Worm (Caenorhabditis elegans) whole organism, young adult: ENCODE results near the gene Y69E1A.8.

Experiments
- B0019.2 ChIP-seq: fragments of 200-800 bp; sonication (Bioruptor generic); conservative IDR thresholded peaks from 2 replicates; pipeline ENCODE4 v1.3.6; 2022; ENCODE audit warnings: missing genetic modification reagents, missing genetic modification characterization, missing compliant biosample characterization
- B0261.1 ChIP-seq: sonication (generic microtip); optimal IDR thresholded peaks from 2 replicates; lab custom pipeline; 2016; ENCODE audit warnings: mild to moderate bottlenecking, missing genetic modification characterization, moderate library complexity, missing compliant biosample characterization
- B0336.3 ChIP-seq: fragments of 200-800 bp; sonication (Bioruptor generic); IDR thresholded peaks from 2 replicates; pipeline ENCODE4 v1.3.6; 2022; ENCODE audit warnings: missing genetic modification characterization, missing compliant biosample characterization
- C17E4.6 ChIP-seq: fragments of 200-800 bp; sonication (Bioruptor generic); IDR thresholded peaks from 2 replicates; pipeline ENCODE4 v1.3.6; 2022; ENCODE audit warnings: missing genetic modification reagents, missing genetic modification characterization, missing compliant biosample characterization
- D2030.7 ChIP-seq: fragments of 200-800 bp; sonication (Bioruptor generic); IDR thresholded peaks from 2 replicates; pipeline ENCODE4 v1.3.6; 2022; ENCODE audit warnings: missing genetic modification reagents, missing genetic modification characterization, missing compliant biosample characterization
- F22D6.2 ChIP-seq: sonication (generic microtip); optimal IDR thresholded peaks from 2 replicates; lab custom pipeline; 2016; ENCODE audit warnings: mild to moderate bottlenecking, missing genetic modification characterization, missing compliant biosample characterization
- F23B12.7 ChIP-seq: sonication (generic microtip); optimal IDR thresholded peaks from 2 replicates; lab custom pipeline; 2017; ENCODE audit warnings: missing genetic modification characterization, mild to moderate bottlenecking, missing compliant biosample characterization, antibody characterized with exemption, moderate library complexity; ENCODE audit not compliant: insufficient read depth
- F39B2.1 ChIP-seq: fragments of 200-800 bp; sonication (Bioruptor generic); IDR thresholded peaks from 2 replicates; pipeline ENCODE4 v1.3.6; 2022; ENCODE audit warnings: missing genetic modification reagents, missing genetic modification characterization, missing compliant biosample characterization
- F52B5.7 ChIP-seq: sonication (generic microtip); optimal IDR thresholded peaks from 2 replicates; lab custom pipeline; 2016; ENCODE audit warnings: mild to moderate bottlenecking, missing genetic modification characterization, missing compliant biosample characterization
- Y95B8A.8 ChIP-seq: fragments of 200-800 bp; sonication (Bioruptor generic); IDR thresholded peaks from 2 replicates; pipeline ENCODE4 v1.3.6; 2022; ENCODE audit warnings: missing genetic modification reagents, missing genetic modification characterization, missing compliant biosample characterization
- akir-1 ChIP-seq: fragments of 200-800 bp; sonication (Bioruptor generic); optimal IDR thresholded peaks from 2 replicates; lab custom pipeline; 2018; ENCODE audit warnings: mild to moderate bottlenecking, missing genetic modification characterization, moderate library complexity, missing compliant biosample characterization
- athp-1 ChIP-seq: sonication (generic microtip); optimal IDR thresholded peaks from 2 replicates; lab custom pipeline; 2017; ENCODE audit warnings: mild to moderate bottlenecking, missing genetic modification characterization, missing compliant biosample characterization
- attf-3 ChIP-seq: fragments of 200-800 bp; sonication (Bioruptor generic); conservative IDR thresholded peaks from 2 replicates; pipeline ENCODE4 v1.3.6; 2022; ENCODE audit warnings: missing genetic modification reagents, missing genetic modification characterization, missing compliant biosample characterization
- attf-5 ChIP-seq: fragments of 200-800 bp; sonication (Bioruptor generic); optimal IDR thresholded peaks from 2 replicates; lab custom pipeline; 2018; ENCODE audit warnings: mild to moderate bottlenecking, missing genetic modification characterization, missing compliant biosample characterization
- cebp-1 ChIP-seq, 2 experiments: fragments of 200-800 bp in 1 of 2; sonication (Bioruptor generic) in 1 of 2; sonication (generic microtip) in 1 of 2; IDR thresholded peaks in 1 of 2; optimal IDR thresholded peaks in 1 of 2; 2 replicates each; pipeline versions ENCODE4 v1.3.6 to Lab custom; 2017 to 2022; ENCODE audit warnings: missing compliant biosample characterization in 2 of 2, missing genetic modification characterization in 2 of 2, mild to moderate bottlenecking in 1 of 2, missing genetic modification reagents in 1 of 2, moderate library complexity in 1 of 2
- ceh-27 ChIP-seq: fragments of 200-800 bp; sonication (Bioruptor generic); optimal IDR thresholded peaks from 2 replicates; lab custom pipeline; 2018; ENCODE audit warnings: mild to moderate bottlenecking, missing genetic modification characterization, moderate library complexity, missing compliant biosample characterization
- ceh-91 ChIP-seq: fragments of 200-800 bp; sonication (Bioruptor generic); IDR thresholded peaks from 2 replicates; pipeline ENCODE4 v1.3.6; 2022; ENCODE audit warnings: missing genetic modification reagents, missing genetic modification characterization, missing compliant biosample characterization
- die-1 ChIP-seq: sonication (generic microtip); optimal IDR thresholded peaks from 2 replicates; lab custom pipeline; 2016; ENCODE audit warnings: missing genotype, mild to moderate bottlenecking, missing genetic modification characterization, missing compliant biosample characterization
- dpff-1 ChIP-seq: sonication (generic microtip); optimal IDR thresholded peaks from 2 replicates; lab custom pipeline; 2017; ENCODE audit warnings: mild to moderate bottlenecking, missing genetic modification characterization, missing compliant biosample characterization
- egrh-3 ChIP-seq: fragments of 200-800 bp; sonication (Bioruptor generic); IDR thresholded peaks from 2 replicates; pipeline ENCODE4 v1.3.6; 2022; ENCODE audit warnings: missing genetic modification reagents, missing genetic modification characterization, missing compliant biosample characterization
- let-607 ChIP-seq, 2 experiments: fragments of 200-800 bp in 1 of 2; sonication (Bioruptor generic) in 1 of 2; sonication (generic microtip) in 1 of 2; optimal IDR thresholded peaks; 2 replicates each; lab custom pipeline; 2016 to 2018; ENCODE audit warnings: mild to moderate bottlenecking in 2 of 2, missing compliant biosample characterization in 2 of 2, missing genetic modification characterization in 2 of 2, moderate library complexity in 2 of 2, missing genotype in 1 of 2
- lin-35 ChIP-seq, 3 experiments: fragments of 150-350 bp in 2 of 3; sonication (generic microtip) in 1 of 3; optimal IDR thresholded peaks; 2 replicates each; lab custom pipeline; 2014 to 2018; ENCODE audit warnings: missing biosample characterization in 3 of 3, missing genetic modification characterization in 3 of 3, missing genetic modification reagents in 3 of 3
- lin-40 ChIP-seq: sonication (generic microtip); optimal IDR thresholded peaks from 2 replicates; lab custom pipeline; 2016; ENCODE audit warnings: missing genetic modification characterization, mild to moderate bottlenecking, missing compliant biosample characterization, missing genotype, missing genetic modification reagents
- madf-3 ChIP-seq: fragments of 200-800 bp; sonication (Bioruptor generic); IDR thresholded peaks from 2 replicates; pipeline ENCODE4 v1.3.6; 2022; ENCODE audit warnings: missing genetic modification reagents, missing genetic modification characterization, missing compliant biosample characterization
- madf-8 ChIP-seq: fragments of 200-800 bp; sonication (Bioruptor generic); conservative IDR thresholded peaks from 2 replicates; pipeline ENCODE4 v1.3.6; 2022; ENCODE audit warnings: missing genetic modification reagents, missing genetic modification characterization, missing compliant biosample characterization
- nhr-80 ChIP-seq: sonication (generic microtip); optimal IDR thresholded peaks from 2 replicates; lab custom pipeline; 2016; ENCODE audit warnings: missing genetic modification characterization, missing compliant biosample characterization
- pbrm-1 ChIP-seq: fragments of 200-800 bp; sonication (Bioruptor generic); IDR thresholded peaks from 2 replicates; pipeline ENCODE4 v1.3.6; 2022; ENCODE audit warnings: missing genetic modification reagents, missing genetic modification characterization, missing compliant biosample characterization
- snpc-3.4 ChIP-seq: sonication (generic microtip); optimal IDR thresholded peaks from 2 replicates; lab custom pipeline; 2017; ENCODE audit warnings: missing genetic modification characterization, mild to moderate bottlenecking, missing compliant biosample characterization, antibody characterized with exemption, moderate library complexity, missing genotype, missing genetic modification reagents
- tbp1 ChIP-seq: fragments of 200-800 bp; sonication (Bioruptor generic); optimal IDR thresholded peaks from 2 replicates; lab custom pipeline; 2018; ENCODE audit warnings: mild to moderate bottlenecking, missing genetic modification characterization, missing compliant biosample characterization
- unc-62 ChIP-seq: fragments of 150-350 bp; optimal IDR thresholded peaks from 2 replicates; lab custom pipeline; 2014; ENCODE audit warnings: missing biosample characterization, missing genetic modification reagents, missing genetic modification characterization
- ztf-18 ChIP-seq: sonication (generic microtip); optimal IDR thresholded peaks from 2 replicates; lab custom pipeline; 2016; ENCODE audit warnings: missing genotype, mild to moderate bottlenecking, missing genetic modification characterization, missing compliant biosample characterization

Y69E1A.8 gene

DNA sequence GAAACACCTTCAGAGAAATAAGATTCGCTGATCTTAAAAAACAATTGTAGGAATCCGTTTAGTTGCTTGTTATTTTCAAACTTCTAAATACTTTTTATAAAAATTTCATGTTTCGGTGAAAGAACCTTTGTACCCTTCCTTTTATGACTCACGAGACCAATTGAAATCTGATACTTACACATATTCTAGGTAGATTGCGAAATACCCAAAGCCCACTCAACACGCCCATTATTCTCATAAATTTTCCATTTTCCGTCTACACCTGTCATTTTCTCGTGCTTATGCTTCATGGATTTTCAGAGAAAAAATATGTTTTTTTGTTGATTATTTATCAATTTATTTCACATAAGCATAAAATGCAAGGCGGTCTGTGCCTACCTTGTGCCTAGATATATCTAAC is 40.0 kb downstream of the Y69E1A.8 start:
- TF ChIP-seq F23B12.7 (tag; lab: Kevin White, UChicago) (no peak), cebp-1 (GFP tag; IDR thresholded peaks at IDR 0.05; lab: Robert Waterston, UW) (peak; percentile 76), cebp-1 (tag; optimal IDR thresholded peaks at IDR 0.05; lab: Kevin White, UChicago) (peak; percentile 94)

DNA sequence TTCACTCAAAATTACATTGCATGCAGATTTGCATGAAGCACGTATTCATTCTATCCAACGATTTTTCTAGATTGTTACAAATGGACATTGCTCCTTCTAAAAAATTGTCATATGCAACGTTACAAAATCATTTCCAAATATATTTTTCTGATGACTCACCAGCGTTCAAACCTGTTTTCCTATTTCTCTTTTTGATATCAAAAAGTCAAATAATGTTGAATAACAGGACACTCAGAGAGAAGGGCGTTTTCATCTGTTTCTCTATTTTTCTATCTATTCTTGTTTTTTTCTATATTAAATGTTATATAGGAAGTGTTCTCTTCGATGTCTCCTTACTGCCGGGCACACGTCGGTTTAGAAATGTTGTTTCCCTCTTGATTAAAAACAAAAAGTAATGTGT is 40.5 kb downstream of the Y69E1A.8 start:
- TF ChIP-seq nhr-80 (tag; lab: Kevin White, UChicago) (no peak), let-607 (tag; optimal IDR thresholded peaks at IDR 0.05; lab: Kevin White, UChicago) (no peak), B0019.2 (GFP tag; lab: Robert Waterston, UW) (no peak), unc-62 (GFP tag; lab: Kevin White, UChicago) (no peak), C17E4.6 (GFP tag; lab: Robert Waterston, UW) (no peak), ztf-18 (tag; lab: Kevin White, UChicago) (no peak)
- TF ChIP-seq, all 124 proteins: peak for 0

ce11 chrIV:11008255-11008654 is 41.9 kb downstream of the Y69E1A.8 start:
- TF ChIP-seq F22D6.2 (tag; lab: Kevin White, UChicago) (no peak), ceh-27 (GFP tag; lab: Kevin White, UChicago) (peak; percentile 54), cebp-1 (GFP tag; IDR thresholded peaks at IDR 0.05; lab: Robert Waterston, UW) (no peak), cebp-1 (tag; optimal IDR thresholded peaks at IDR 0.05; lab: Kevin White, UChicago) (peak; percentile 31), madf-8 (GFP tag; lab: Robert Waterston, UW) (no peak), egrh-3 (GFP tag; lab: Robert Waterston, UW) (no peak)

DNA sequence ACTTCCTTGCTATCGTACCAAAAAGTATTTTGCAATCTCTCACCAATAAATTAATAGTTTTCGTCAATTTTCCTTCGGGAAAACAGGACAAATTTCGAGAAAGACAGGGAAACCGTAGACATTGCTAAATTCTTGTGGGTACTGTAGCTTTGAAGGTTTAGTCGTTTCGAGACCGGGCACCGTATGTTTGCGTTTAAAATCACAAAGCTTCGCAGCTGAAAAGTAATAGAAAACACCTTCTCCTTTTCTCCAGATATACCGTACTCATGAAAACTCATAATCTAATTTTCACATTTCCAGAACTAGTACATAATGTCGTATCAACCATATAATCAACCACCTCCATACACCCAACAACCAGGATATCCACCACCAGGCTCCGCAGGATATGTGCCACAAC is 42.6 kb downstream of the Y69E1A.8 start, which contains the start of gene F13H10.6:
F13H10.6 (plus strand) TSS at position 301 of the 400 bp plus-strand sequence.
- TF ChIP-seq B0261.1 (tag; lab: Kevin White, UChicago) (no peak), athp-1 (no peak), lin-40 (tag; lab: Kevin White, UChicago) (no peak), attf-5 (GFP tag; lab: Kevin White, UChicago) (no peak), akir-1 (GFP tag; lab: Kevin White, UChicago) (no peak), F52B5.7 (tag; lab: Kevin White, UChicago) (no peak), ceh-91 (GFP tag; lab: Robert Waterston, UW) (no peak), egrh-3 (GFP tag; lab: Robert Waterston, UW) (no peak), F39B2.1 (GFP tag; lab: Robert Waterston, UW) (no peak), Y95B8A.8 (GFP tag; lab: Robert Waterston, UW) (no peak), die-1 (tag; lab: Kevin White, UChicago) (no peak), nhr-80 (tag; lab: Kevin White, UChicago) (no peak), attf-3 (GFP tag; lab: Robert Waterston, UW) (no peak), madf-3 (GFP tag; lab: Robert Waterston, UW) (no peak), snpc-3.4 (tag; lab: Kevin White, UChicago) (no peak), D2030.7 (no peak), lin-35 (GFP tag; optimal IDR thresholded peaks at IDR 0.05; lab: Kevin White, UChicago) (no peak), tbp1 (no peak), B0019.2 (GFP tag; lab: Robert Waterston, UW) (no peak), B0336.3 (GFP tag; lab: Robert Waterston, UW) (no peak)
- TF ChIP-seq, all 124 proteins: peak for 0

DNA sequence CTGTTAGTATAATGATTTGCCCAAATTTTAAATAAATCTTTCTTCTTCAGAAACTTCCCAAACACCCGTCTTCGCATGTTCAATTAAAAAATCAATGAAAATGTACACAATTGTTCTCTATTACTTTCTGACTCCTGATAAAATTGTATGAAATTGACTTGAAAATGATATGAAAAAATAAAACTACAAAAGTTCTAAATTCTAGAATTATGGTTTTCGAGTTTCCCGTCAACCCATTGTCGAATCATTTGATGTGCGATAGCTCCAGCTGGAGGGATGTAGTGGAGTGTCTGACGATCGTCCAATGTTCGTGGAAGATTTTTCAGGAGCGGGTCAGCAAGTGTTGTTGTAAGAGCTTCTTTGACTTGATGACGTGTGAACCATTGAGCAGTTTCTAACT is 43.5 kb downstream of the Y69E1A.8 start:
- TF ChIP-seq dpff-1 (tag; lab: Kevin White, UChicago) (no peak), pbrm-1 (GFP tag; lab: Robert Waterston, UW) (0 out of 2 replicates have a peak, but pooled peaks have one; percentile 5)
